Worm (Caenorhabditis elegans): ENCODE results near the gene srz-70.

DNA sequence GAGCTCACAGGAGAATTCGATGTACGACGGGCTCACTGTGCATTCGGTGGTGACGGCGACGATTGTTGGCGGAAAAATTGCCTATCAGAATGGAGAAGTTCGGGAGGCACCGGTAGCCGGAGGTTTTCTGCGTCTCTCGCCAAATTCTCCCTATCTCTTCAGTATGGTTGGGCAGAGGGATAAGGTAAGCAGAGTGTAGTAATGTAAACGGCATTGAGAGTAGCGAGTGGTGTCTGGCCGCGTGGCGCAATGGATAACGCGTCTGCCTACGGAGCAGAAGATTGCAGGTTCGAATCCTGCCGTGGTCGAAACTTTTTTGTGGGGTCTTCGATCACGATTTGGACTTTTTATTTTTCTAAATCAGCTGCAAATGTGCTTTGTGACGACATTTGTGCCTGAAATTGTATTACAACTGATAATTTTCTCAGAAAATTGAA is 45.8 kb upstream of the srz-70 start:
- no peak for TF ChIP-seq mdl-1 (tag; optimal IDR thresholded peaks at IDR 0.05)
- TF ChIP-seq nhr-28 (tag; optimal IDR thresholded peaks at IDR 0.05), result no peak
